Worm (Caenorhabditis elegans) whole organism, L1 larva: ENCODE data around the gene srb-11.

Experiments used
- C04F5.9 ChIP-seq: sonication (generic microtip); optimal IDR thresholded peaks from 2 replicates; lab custom pipeline; 2016; ENCODE audit warnings: missing genetic modification characterization, missing compliant biosample characterization
- C34B4.2 ChIP-seq: sonication (generic microtip); optimal IDR thresholded peaks from 2 replicates; lab custom pipeline; 2017; ENCODE audit warnings: mild to moderate bottlenecking, missing genetic modification characterization, missing compliant biosample characterization
- alr-1 ChIP-seq: fragments of 200-800 bp; sonication (Bioruptor generic); optimal IDR thresholded peaks from 2 replicates; lab custom pipeline; 2018; ENCODE audit warnings: borderline replicate concordance, mild to moderate bottlenecking, missing genetic modification characterization, missing compliant biosample characterization
- aly-2 ChIP-seq: fragments of 150-350 bp; optimal IDR thresholded peaks from 2 replicates; lab custom pipeline; 2014; ENCODE audit warnings: missing biosample characterization, missing genetic modification characterization
- ama-1 ChIP-seq: fragments of 150-350 bp; optimal IDR thresholded peaks from 2 replicates; lab custom pipeline; 2014
- ceh-8 ChIP-seq: fragments of 200-800 bp; sonication (Bioruptor generic); optimal IDR thresholded peaks from 2 replicates; lab custom pipeline; 2018; ENCODE audit warnings: mild to moderate bottlenecking, missing genetic modification characterization, moderate library complexity, missing compliant biosample characterization
- ceh-82 ChIP-seq, 3 experiments: fragments of 150-350 bp in 1 of 3; sonication (generic microtip) in 2 of 3; optimal IDR thresholded peaks; 2 replicates each; lab custom pipeline; 2014 to 2017; ENCODE audit warnings: missing biosample characterization in 3 of 3, missing genetic modification characterization in 3 of 3
- ceh-88 ChIP-seq: fragments of 200-800 bp; sonication (Bioruptor generic); IDR thresholded peaks from 2 replicates; pipeline ENCODE4 v1.3.6; 2022; ENCODE audit warnings: missing genetic modification characterization, missing compliant biosample characterization
- dsc-1 ChIP-seq: sonication (generic microtip); optimal IDR thresholded peaks from 2 replicates; lab custom pipeline; 2016; ENCODE audit warnings: mild to moderate bottlenecking, missing genetic modification characterization, missing compliant biosample characterization
- efl-1 ChIP-seq, 4 experiments: fragments of 150-350 bp; optimal IDR thresholded peaks in 3 of 4; peaks in 1 of 4; 1 replicate in 1 of 4; 2 replicates in 3 of 4; lab custom pipeline; 2014; ENCODE audit warnings: missing biosample characterization in 2 of 4, missing genetic modification characterization in 2 of 4, missing genetic modification reagents in 2 of 4
- egl-13 ChIP-seq: sonication (generic microtip); optimal IDR thresholded peaks from 2 replicates; lab custom pipeline; 2016; ENCODE audit warnings: missing genotype, missing genetic modification reagents, missing genetic modification characterization, missing compliant biosample characterization
- egl-27 ChIP-seq, 2 experiments: fragments of 150-350 bp in 1 of 2; sonication (generic microtip); optimal IDR thresholded peaks; 3 replicates each; lab custom pipeline; 2017 to 2018; ENCODE audit warnings: missing biosample characterization in 2 of 2, missing genetic modification characterization in 2 of 2, missing genetic modification reagents in 2 of 2
- ets-5 ChIP-seq: fragments of 200-800 bp; sonication (Bioruptor generic); IDR thresholded peaks from 2 replicates; pipeline ENCODE4 v1.3.6; 2022; ENCODE audit warnings: missing genetic modification characterization, missing compliant biosample characterization
- fkh-10 ChIP-seq: sonication (generic microtip); optimal IDR thresholded peaks from 2 replicates; lab custom pipeline; 2017; ENCODE audit warnings: missing biosample characterization, missing genetic modification reagents, missing genetic modification characterization
- fkh-4 ChIP-seq: sonication (generic microtip); optimal IDR thresholded peaks from 2 replicates; lab custom pipeline; 2016; ENCODE audit warnings: missing compliant biosample characterization, missing genetic modification characterization, borderline replicate concordance
- hlh-17 ChIP-seq: fragments of 200-800 bp; sonication (Bioruptor generic); optimal IDR thresholded peaks from 2 replicates; lab custom pipeline; 2018; ENCODE audit warnings: missing genetic modification characterization, mild to moderate bottlenecking, missing compliant biosample characterization, moderate library complexity, borderline replicate concordance
- hlh-4 ChIP-seq: sonication (generic microtip); optimal IDR thresholded peaks from 2 replicates; lab custom pipeline; 2016; ENCODE audit warnings: mild to moderate bottlenecking, missing genetic modification characterization, missing compliant biosample characterization
- irx-1 ChIP-seq: sonication (generic microtip); optimal IDR thresholded peaks from 2 replicates; lab custom pipeline; 2016; ENCODE audit warnings: missing genetic modification characterization, missing compliant biosample characterization
- lin-14 ChIP-seq: fragments of 200-800 bp; sonication (Bioruptor generic); optimal IDR thresholded peaks from 2 replicates; lab custom pipeline; 2018; ENCODE audit warnings: mild to moderate bottlenecking, missing genetic modification characterization, moderate library complexity, missing compliant biosample characterization
- lin-35 ChIP-seq, 2 experiments: fragments of 150-350 bp; optimal IDR thresholded peaks; 2 replicates each; lab custom pipeline; 2014; ENCODE audit warnings: missing biosample characterization in 2 of 2, missing genetic modification characterization in 2 of 2, missing genetic modification reagents in 2 of 2
- lir-3 ChIP-seq: sonication (generic microtip); optimal IDR thresholded peaks from 2 replicates; lab custom pipeline; 2016; ENCODE audit warnings: mild to moderate bottlenecking, missing genetic modification characterization, moderate library complexity, missing compliant biosample characterization; ENCODE audit not compliant: poor library complexity
- mab-9 ChIP-seq: fragments of 200-800 bp; sonication (Bioruptor generic); IDR thresholded peaks from 2 replicates; pipeline ENCODE4 v1.3.6; 2022; ENCODE audit warnings: missing genetic modification reagents, missing genetic modification characterization, missing compliant biosample characterization
- mep-1 ChIP-seq: fragments of 150-350 bp; optimal IDR thresholded peaks from 2 replicates; lab custom pipeline; 2014; ENCODE audit warnings: missing biosample characterization, missing genetic modification characterization
- nhr-11 ChIP-seq: fragments of 150-350 bp; optimal IDR thresholded peaks from 2 replicates; lab custom pipeline; 2014; ENCODE audit warnings: missing biosample characterization, missing genetic modification characterization
- nhr-12 ChIP-seq: sonication (generic microtip); optimal IDR thresholded peaks from 2 replicates; lab custom pipeline; 2017; ENCODE audit warnings: missing biosample characterization, missing genetic modification characterization
- nhr-19 ChIP-seq: fragments of 200-800 bp; sonication (Bioruptor generic); conservative IDR thresholded peaks from 2 replicates; pipeline ENCODE4 v1.3.6; 2022; ENCODE audit warnings: missing genetic modification characterization, missing compliant biosample characterization
- nhr-20 ChIP-seq: sonication (generic microtip); optimal IDR thresholded peaks from 2 replicates; lab custom pipeline; 2016; ENCODE audit warnings: mild to moderate bottlenecking, missing genetic modification characterization, missing compliant biosample characterization
- nhr-28 ChIP-seq: fragments of 150-350 bp; optimal IDR thresholded peaks from 2 replicates; lab custom pipeline; 2014; ENCODE audit warnings: missing biosample characterization, missing genetic modification characterization
- nhr-76 ChIP-seq: sonication (generic microtip); optimal IDR thresholded peaks from 2 replicates; lab custom pipeline; 2017; ENCODE audit warnings: missing biosample characterization, missing genetic modification characterization
- nhr-84 ChIP-seq: sonication (generic microtip); optimal IDR thresholded peaks from 2 replicates; lab custom pipeline; 2017; ENCODE audit warnings: missing biosample characterization, missing genetic modification characterization
- nhr-85 ChIP-seq: sonication (generic microtip); peaks from one replicate; lab custom pipeline; 2016; ENCODE audit warnings: missing genetic modification characterization, inconsistent platforms, missing compliant biosample characterization
- nhr-90 ChIP-seq: sonication (generic microtip); optimal IDR thresholded peaks from 2 replicates; lab custom pipeline; 2016; ENCODE audit warnings: mild to moderate bottlenecking, missing genetic modification characterization, missing compliant biosample characterization; ENCODE audit not compliant: poor library complexity
- pag-3 ChIP-seq: sonication (generic microtip); optimal IDR thresholded peaks from 2 replicates; lab custom pipeline; 2017; ENCODE audit warnings: missing genetic modification characterization, mild to moderate bottlenecking, missing compliant biosample characterization, antibody characterized with exemption, borderline replicate concordance; ENCODE audit not compliant: insufficient read depth
- pax-3 ChIP-seq: fragments of 200-800 bp; sonication (Bioruptor generic); optimal IDR thresholded peaks from 2 replicates; lab custom pipeline; 2018; ENCODE audit warnings: mild to moderate bottlenecking, missing genetic modification characterization, moderate library complexity, missing compliant biosample characterization
- pqm-1 ChIP-seq: sonication (generic microtip); optimal IDR thresholded peaks from 3 replicates; lab custom pipeline; 2017; ENCODE audit warnings: missing biosample characterization, missing genetic modification characterization
- rnt-1 ChIP-seq: sonication (generic microtip); optimal IDR thresholded peaks from 2 replicates; lab custom pipeline; 2016; ENCODE audit warnings: mild to moderate bottlenecking, missing genetic modification characterization, moderate library complexity, missing compliant biosample characterization
- skn-1 ChIP-seq: fragments of 150-350 bp; optimal IDR thresholded peaks from 2 replicates; lab custom pipeline; 2014; ENCODE audit warnings: missing biosample characterization, missing genetic modification characterization
- snpc-4 ChIP-seq: fragments of 150-350 bp; optimal IDR thresholded peaks from 2 replicates; lab custom pipeline; 2014; ENCODE audit warnings: missing biosample characterization, missing genetic modification characterization
- snu-23 ChIP-seq: sonication (generic microtip); optimal IDR thresholded peaks from 2 replicates; lab custom pipeline; 2016; ENCODE audit warnings: missing genetic modification characterization, missing compliant biosample characterization
- sox-4 ChIP-seq: sonication (generic microtip); optimal IDR thresholded peaks from 2 replicates; lab custom pipeline; 2016; ENCODE audit warnings: missing genetic modification characterization, missing compliant biosample characterization
- sptf-1 ChIP-seq: fragments of 150-350 bp; optimal IDR thresholded peaks from 2 replicates; lab custom pipeline; 2014; ENCODE audit warnings: missing biosample characterization, missing genetic modification characterization
- tbx-2 ChIP-seq: sonication (generic microtip); optimal IDR thresholded peaks from 2 replicates; lab custom pipeline; 2016; ENCODE audit warnings: missing genetic modification characterization, missing compliant biosample characterization
- tlp-1 ChIP-seq: fragments of 150-350 bp; optimal IDR thresholded peaks from 2 replicates; lab custom pipeline; 2014; ENCODE audit warnings: missing biosample characterization, missing genetic modification characterization
- unc-130 ChIP-seq: fragments of 150-350 bp; optimal IDR thresholded peaks from 2 replicates; lab custom pipeline; 2017; ENCODE audit warnings: missing biosample characterization, missing genetic modification characterization, inconsistent platforms
- unc-30 ChIP-seq: sonication (generic microtip); optimal IDR thresholded peaks from 2 replicates; lab custom pipeline; 2017; ENCODE audit warnings: missing biosample characterization, missing genetic modification characterization
- unc-86 ChIP-seq: sonication (generic microtip); optimal IDR thresholded peaks from 2 replicates; lab custom pipeline; 2016; ENCODE audit warnings: missing genetic modification characterization, missing compliant biosample characterization
- xbp-1 ChIP-seq: sonication (generic microtip); optimal IDR thresholded peaks from 2 replicates; lab custom pipeline; 2016; ENCODE audit warnings: missing genetic modification characterization, missing compliant biosample characterization
- ztf-4 ChIP-seq: fragments of 150-350 bp; optimal IDR thresholded peaks from 2 replicates; lab custom pipeline; 2014; ENCODE audit warnings: missing biosample characterization, missing genetic modification characterization

srb-11 gene

DNA sequence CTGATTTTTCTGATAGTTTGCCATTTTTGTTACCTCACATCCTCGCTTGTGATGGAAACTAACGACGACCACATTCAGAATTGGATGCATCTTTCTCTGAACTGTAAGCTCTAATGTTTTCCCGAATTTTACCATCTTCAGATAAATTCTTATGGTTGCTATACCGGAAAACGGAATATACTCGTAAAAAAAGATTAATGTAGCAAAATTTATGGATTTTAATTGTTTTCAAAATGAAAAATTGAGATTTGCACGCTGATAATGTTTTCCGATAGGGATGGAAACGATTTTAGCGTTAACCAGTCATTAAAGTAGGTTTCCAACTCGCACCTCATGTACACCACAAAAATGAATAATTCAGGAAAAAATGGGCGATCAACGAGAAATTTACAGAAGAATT lies 42.1 kb downstream of the srb-11 start, which contains the start of gene T26A5.6:
Gene T26A5.6, minus strand, starts transcription at position 101 of the 400 bp plus-strand sequence.
- no peak for TF ChIP-seq unc-30 (tag; lab: Kevin White, UChicago)
- TF ChIP-seq C34B4.2 (tag; lab: Kevin White, UChicago): no peak
- TF ChIP-seq ama-1 (lab: Kevin White, UChicago): no peak
- TF ChIP-seq fkh-10: no peak
- no peak for TF ChIP-seq nhr-20 (tag; lab: Kevin White, UChicago)
- TF ChIP-seq irx-1 (tag; lab: Kevin White, UChicago): no peak
- TF ChIP-seq skn-1 (tag; lab: Kevin White, UChicago): no peak

DNA sequence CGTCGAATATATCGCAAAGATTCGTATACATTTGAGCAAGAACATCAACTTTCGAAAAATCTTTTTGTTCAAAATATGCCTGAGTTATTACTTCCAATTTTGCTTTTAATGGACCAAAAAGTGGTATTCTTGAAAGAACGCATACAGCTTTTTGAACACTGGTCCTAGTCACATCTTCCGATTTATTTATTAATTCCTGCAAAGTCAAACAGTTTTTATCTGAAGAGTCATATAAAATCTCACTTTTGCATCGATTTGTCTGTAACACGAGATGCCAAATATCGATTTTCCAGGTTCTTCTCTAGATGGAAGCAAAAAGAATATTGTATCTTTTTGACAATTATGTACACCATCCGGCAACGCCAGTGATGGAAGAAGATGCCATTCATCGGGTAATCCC lies 42.9 kb downstream of the srb-11 start:
- TF ChIP-seq hlh-4 (no peak), sptf-1 (tag; lab: Kevin White, UChicago) (no peak), egl-13 (tag; lab: Kevin White, UChicago) (no peak), efl-1 (optimal IDR thresholded peaks at IDR 0.05; lab: Kevin White, UChicago) (no peak), efl-1 (GFP tag; optimal IDR thresholded peaks at IDR 0.05 in 1 of 2; lab: Kevin White, UChicago) (peak in 1 of 2 experiments; percentile 12)

DNA sequence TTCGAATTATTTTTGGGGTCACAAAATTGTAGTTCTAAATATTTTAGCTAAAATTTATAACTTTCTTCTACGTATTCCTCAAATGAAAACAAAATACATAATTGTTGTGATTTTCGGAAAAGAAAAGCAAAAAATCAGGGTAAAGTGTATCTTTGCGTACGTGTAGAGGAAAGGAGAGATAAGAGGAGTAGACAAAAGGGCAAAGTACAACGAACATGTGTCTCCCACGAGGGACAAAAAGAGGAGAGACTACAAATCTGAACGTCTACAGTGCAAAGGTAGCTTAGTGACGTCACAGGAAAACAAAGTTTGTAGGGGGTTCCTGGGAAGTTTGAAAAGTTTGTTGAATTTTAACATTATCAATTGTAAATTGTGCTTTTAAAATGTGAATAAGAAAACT lies 45.2 kb downstream of the srb-11 start:
- TF ChIP-seq nhr-12 (tag; lab: Kevin White, UChicago) (no peak), nhr-19 (GFP tag; lab: Robert Waterston, UW) (peak; percentile 55), unc-30 (tag; lab: Kevin White, UChicago) (no peak), hlh-17 (no peak), ets-5 (no peak), nhr-28 (tag; lab: Kevin White, UChicago) (no peak), pqm-1 (tag; lab: Kevin White, UChicago) (no peak), ztf-4 (tag; lab: Kevin White, UChicago) (peak; percentile 62), sox-4 (tag; lab: Kevin White, UChicago) (no peak), C34B4.2 (tag; lab: Kevin White, UChicago) (no peak), unc-130 (tag; lab: Kevin White, UChicago) (no peak), rnt-1 (tag; lab: Kevin White, UChicago) (peak; percentile 51), lin-35 (GFP tag; optimal IDR thresholded peaks at IDR 0.05; lab: Kevin White, UChicago) (peak; percentile 13 to 49), pax-3 (tag; lab: Kevin White, UChicago) (no peak), ceh-82 (tag; optimal IDR thresholded peaks at IDR 0.05; lab: Kevin White, UChicago) (no peak), lir-3 (tag; lab: Kevin White, UChicago) (no peak), skn-1 (tag; lab: Kevin White, UChicago) (no peak), pag-3 (tag; lab: Kevin White, UChicago) (no peak), tlp-1 (tag; lab: Kevin White, UChicago) (no peak), sptf-1 (tag; lab: Kevin White, UChicago) (no peak), egl-27 (tag; optimal IDR thresholded peaks at IDR 0.05; lab: Kevin White, UChicago) (no peak), efl-1 (optimal IDR thresholded peaks at IDR 0.05; lab: Kevin White, UChicago) (peak in 1 of 2 experiments; percentile 1), efl-1 (GFP tag; optimal IDR thresholded peaks at IDR 0.05 in 1 of 2; lab: Kevin White, UChicago) (no peak), ceh-88 (GFP tag; lab: Robert Waterston, UW) (no peak), nhr-11 (peak; percentile 34), nhr-84 (tag; lab: Kevin White, UChicago) (no peak), nhr-85 (peak; percentile 78), mep-1 (tag; lab: Kevin White, UChicago) (peak; percentile 48), ceh-8 (GFP tag; lab: Kevin White, UChicago) (no peak), unc-86 (tag; lab: Kevin White, UChicago) (no peak), lin-14 (GFP tag; lab: Kevin White, UChicago) (peak; percentile 76), mab-9 (GFP tag; lab: Robert Waterston, UW) (no peak), snu-23 (GFP tag; lab: Kevin White, UChicago) (peak; percentile 68), nhr-90 (tag; lab: Kevin White, UChicago) (peak; percentile 45), dsc-1 (tag; lab: Kevin White, UChicago) (no peak), egl-13 (tag; lab: Kevin White, UChicago) (no peak), fkh-4 (tag; lab: Kevin White, UChicago) (no peak), C04F5.9 (tag; lab: Kevin White, UChicago) (no peak), xbp-1 (tag; lab: Kevin White, UChicago) (no peak), nhr-76 (tag; lab: Kevin White, UChicago) (no peak), aly-2 (tag; lab: Kevin White, UChicago) (no peak), tbx-2 (tag; lab: Kevin White, UChicago) (peak; percentile 12), snpc-4 (no peak), alr-1 (no peak)
